Worm (Caenorhabditis elegans) whole organism, mixed stage, embryonic: ENCODE results near the gene F43D2.7.

ENCODE experiments used
- M03D4.4 ChIP-seq: sonication (generic microtip); optimal IDR thresholded peaks from 2 replicates; lab custom pipeline; 2017; ENCODE audit warnings: mild to moderate bottlenecking, missing genetic modification characterization, missing compliant biosample characterization
- bed-3 ChIP-seq: fragments of 200-800 bp; sonication (Bioruptor generic); optimal IDR thresholded peaks from 3 replicates; lab custom pipeline; 2018; ENCODE audit warnings: mild to moderate bottlenecking, missing genetic modification characterization, moderate library complexity, missing compliant biosample characterization
- blmp-1 ChIP-seq: fragments of 150-350 bp; optimal IDR thresholded peaks from 2 replicates; lab custom pipeline; 2014; ENCODE audit warnings: missing biosample characterization, missing genetic modification characterization
- ceh-43 ChIP-seq: fragments of 200-800 bp; sonication (Bioruptor generic); optimal IDR thresholded peaks from 2 replicates; lab custom pipeline; 2018; ENCODE audit warnings: mild to moderate bottlenecking, missing genetic modification characterization, moderate library complexity, missing compliant biosample characterization
- ceh-83 ChIP-seq: fragments of 200-800 bp; sonication (Bioruptor generic); optimal IDR thresholded peaks from 2 replicates; lab custom pipeline; 2018; ENCODE audit warnings: mild to moderate bottlenecking, missing genetic modification characterization, missing compliant biosample characterization
- ces-1 ChIP-seq: fragments of 150-350 bp; optimal IDR thresholded peaks from 2 replicates; lab custom pipeline; 2014; ENCODE audit warnings: missing biosample characterization, missing genetic modification reagents, missing genetic modification characterization
- cnd-1 ChIP-seq: fragments of 200-800 bp; sonication (Bioruptor generic); optimal IDR thresholded peaks from 2 replicates; lab custom pipeline; 2018; ENCODE audit warnings: mild to moderate bottlenecking, missing genetic modification characterization, missing compliant biosample characterization
- drap-1 ChIP-seq: fragments of 200-800 bp; sonication (Bioruptor generic); optimal IDR thresholded peaks from 3 replicates; lab custom pipeline; 2018; ENCODE audit warnings: mild to moderate bottlenecking, missing genetic modification characterization, missing compliant biosample characterization
- elt-1 ChIP-seq: sonication (generic microtip); optimal IDR thresholded peaks from 2 replicates; lab custom pipeline; 2017; ENCODE audit warnings: missing genetic modification characterization, mild to moderate bottlenecking, missing compliant biosample characterization, antibody characterized with exemption, moderate library complexity, borderline replicate concordance; ENCODE audit not compliant: insufficient read depth
- elt-3 ChIP-seq: fragments of 150-350 bp; optimal IDR thresholded peaks from 2 replicates; lab custom pipeline; 2014; ENCODE audit warnings: missing biosample characterization, missing genetic modification characterization
- flh-1 ChIP-seq: fragments of 200-800 bp; sonication (Bioruptor generic); optimal IDR thresholded peaks from 2 replicates; lab custom pipeline; 2018; ENCODE audit warnings: mild to moderate bottlenecking, missing genetic modification characterization, moderate library complexity, missing compliant biosample characterization
- hlh-1 ChIP-seq: fragments of 150-350 bp; optimal IDR thresholded peaks from 2 replicates; lab custom pipeline; 2014; ENCODE audit warnings: missing biosample characterization, missing genetic modification reagents, missing genetic modification characterization
- lin-13 ChIP-seq: fragments of 150-350 bp; optimal IDR thresholded peaks from 2 replicates; lab custom pipeline; 2014; ENCODE audit warnings: missing biosample characterization, missing genetic modification characterization
- lin-32 ChIP-seq: fragments of 200-800 bp; sonication (Bioruptor generic); optimal IDR thresholded peaks from 2 replicates; lab custom pipeline; 2018; ENCODE audit warnings: mild to moderate bottlenecking, missing genetic modification characterization, missing compliant biosample characterization
- lsy-2 ChIP-seq: fragments of 150-350 bp; optimal IDR thresholded peaks from 2 replicates; lab custom pipeline; 2014; ENCODE audit warnings: missing biosample characterization, missing genetic modification characterization
- mab-5 ChIP-seq: fragments of 150-350 bp; optimal IDR thresholded peaks from 2 replicates; lab custom pipeline; 2014; ENCODE audit warnings: missing biosample characterization, missing genetic modification characterization
- mep-1 ChIP-seq: fragments of 150-350 bp; optimal IDR thresholded peaks from 2 replicates; lab custom pipeline; 2017; ENCODE audit warnings: missing biosample characterization, missing genetic modification reagents, missing genetic modification characterization, inconsistent platforms
- nhr-237 ChIP-seq: fragments of 150-350 bp; optimal IDR thresholded peaks from 2 replicates; lab custom pipeline; 2014; ENCODE audit warnings: missing biosample characterization, missing genetic modification characterization
- nhr-76 ChIP-seq: sonication (generic microtip); optimal IDR thresholded peaks from 2 replicates; lab custom pipeline; 2017; ENCODE audit warnings: missing biosample characterization, missing genetic modification characterization
- sem-2 ChIP-seq: fragments of 200-800 bp; sonication (Bioruptor generic); optimal IDR thresholded peaks from 2 replicates; lab custom pipeline; 2018; ENCODE audit warnings: mild to moderate bottlenecking, missing genetic modification characterization, missing compliant biosample characterization
- snpc-4 ChIP-seq: fragments of 150-350 bp; optimal IDR thresholded peaks from 2 replicates; lab custom pipeline; 2014; ENCODE audit warnings: missing biosample characterization, missing genetic modification characterization
- sptf-1 ChIP-seq: sonication (generic microtip); optimal IDR thresholded peaks from 2 replicates; lab custom pipeline; 2017; ENCODE audit warnings: mild to moderate bottlenecking, missing genetic modification characterization, moderate library complexity, missing compliant biosample characterization
- tbx-8 ChIP-seq: fragments of 200-800 bp; sonication (Bioruptor generic); optimal IDR thresholded peaks from 2 replicates; lab custom pipeline; 2018; ENCODE audit warnings: mild to moderate bottlenecking, missing genetic modification characterization, moderate library complexity, missing compliant biosample characterization
- unc-120 ChIP-seq: sonication (generic microtip); optimal IDR thresholded peaks from 2 replicates; lab custom pipeline; 2017; ENCODE audit warnings: missing genetic modification characterization, missing compliant biosample characterization; ENCODE audit not compliant: poor library complexity, severe bottlenecking
- unc-62 ChIP-seq: fragments of 150-350 bp; optimal IDR thresholded peaks from 2 replicates; lab custom pipeline; 2014; ENCODE audit warnings: missing biosample characterization, missing genetic modification reagents, missing genetic modification characterization
- zip-8 ChIP-seq: fragments of 150-350 bp; optimal IDR thresholded peaks from 2 replicates; lab custom pipeline; 2014; ENCODE audit warnings: missing biosample characterization, missing genetic modification characterization
- ztf-11 ChIP-seq: fragments of 150-350 bp; optimal IDR thresholded peaks from 2 replicates; lab custom pipeline; 2014; ENCODE audit warnings: missing biosample characterization, missing genetic modification characterization

Gene F43D2.7

ce11 chrV:14640071-14640470, at the start of gene F43D2.7:
Gene F43D2.7 (minus strand): TSS chrV:14640171.
- TF ChIP-seq zip-8 (tag; lab: Kevin White, UChicago), result no peak
- TF ChIP-seq flh-1 (GFP tag; lab: Kevin White, UChicago), result no peak
- no peak for TF ChIP-seq mep-1
- TF ChIP-seq lin-13 (tag; lab: Kevin White, UChicago), result no peak
- TF ChIP-seq ces-1 (GFP tag; lab: Kevin White, UChicago), result no peak
- no peak for TF ChIP-seq nhr-237 (tag; lab: Kevin White, UChicago)
- no peak for TF ChIP-seq unc-120 (tag; lab: Kevin White, UChicago)
- TF ChIP-seq elt-3 (tag; lab: Kevin White, UChicago), result no peak
- no peak for TF ChIP-seq nhr-76 (tag; lab: Kevin White, UChicago)
- TF ChIP-seq lin-32 (GFP tag; lab: Kevin White, UChicago), result no peak
- TF ChIP-seq, all 35 proteins: peak for 0

DNA sequence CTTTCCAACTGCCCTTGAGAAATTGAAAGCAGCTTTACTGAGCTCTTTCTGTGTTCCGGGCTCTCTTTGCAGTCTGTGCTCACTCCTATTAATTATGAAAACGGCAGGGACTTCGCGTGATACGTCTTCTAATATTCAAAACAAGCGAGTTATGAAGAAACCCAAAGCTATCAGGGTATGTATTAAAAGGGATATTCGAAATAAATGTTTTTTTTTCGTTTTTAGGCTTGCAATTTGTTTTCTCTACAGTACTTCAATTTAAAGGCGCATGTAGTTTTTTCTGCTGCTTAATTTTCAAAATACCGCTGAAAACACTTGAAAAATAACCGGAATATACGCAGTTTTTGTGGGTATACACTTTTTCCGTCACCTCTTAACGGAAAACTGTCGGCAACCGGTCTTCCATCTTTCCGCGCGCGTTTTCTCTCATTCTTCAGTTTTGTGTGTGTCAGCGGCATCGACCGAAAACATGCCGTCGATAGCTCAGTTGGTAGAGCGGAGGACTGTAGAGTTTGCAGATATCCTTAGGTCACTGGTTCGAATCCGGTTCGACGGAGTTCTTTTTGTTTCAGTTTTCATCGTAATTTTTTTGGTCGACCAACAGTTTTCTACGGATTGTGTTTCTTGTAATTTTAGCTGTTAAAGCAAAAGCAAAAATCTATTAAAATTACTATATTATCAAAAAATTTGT, 49.2 kb upstream of the F43D2.7 start, which contains the start of gene gasr-8:
Gene gasr-8 (plus strand): TSS at position 51 of the 691 bp plus-strand sequence.
- TF ChIP-seq tbx-8 (GFP tag; lab: Kevin White, UChicago) (peak; percentile 54), M03D4.4 (tag; lab: Kevin White, UChicago) (peak; percentile 54), elt-1 (tag; lab: Kevin White, UChicago) (peak; percentile 8), cnd-1 (tag; lab: Kevin White, UChicago) (peak; percentile 75), drap-1 (GFP tag; lab: Kevin White, UChicago) (peak; percentile 88), ceh-43 (GFP tag; lab: Kevin White, UChicago) (no peak), bed-3 (GFP tag; lab: Kevin White, UChicago) (peak; percentile 44), sem-2 (GFP tag; lab: Kevin White, UChicago) (peak; percentile 51), unc-62 (no peak), ceh-83 (GFP tag; lab: Kevin White, UChicago) (peak; percentile 85), mep-1 (peak; percentile 6), sptf-1 (tag; lab: Kevin White, UChicago) (peak; percentile 6), lsy-2 (tag; lab: Kevin White, UChicago) (peak; percentile 7), nhr-76 (tag; lab: Kevin White, UChicago) (no peak)

- TF ChIP-seq ztf-11 (no peak), hlh-1 (tag; lab: Kevin White, UChicago) (no peak), lsy-2 (tag; lab: Kevin White, UChicago) (no peak), snpc-4 (tag; lab: Kevin White, UChicago) (no peak), ceh-43 (GFP tag; lab: Kevin White, UChicago) (no peak), lin-32 (GFP tag; lab: Kevin White, UChicago) (no peak), mab-5 (no peak), zip-8 (tag; lab: Kevin White, UChicago) (no peak), blmp-1 (tag; lab: Kevin White, UChicago) (no peak), elt-1 (tag; lab: Kevin White, UChicago) (no peak), M03D4.4 (tag; lab: Kevin White, UChicago) (no peak), ceh-83 (GFP tag; lab: Kevin White, UChicago) (no peak), sptf-1 (tag; lab: Kevin White, UChicago) (no peak)
Measured at ce11 chrV:14688097-14688912, 48.3 kb upstream of the F43D2.7 start, which contains the start of gene C47E8.11. Gene C47E8.11 (plus strand): TSS chrV:14688616.

ce11 chrV:14687106-14687964, 47.4 kb upstream of the F43D2.7 start:
- TF ChIP-seq cnd-1 (tag; lab: Kevin White, UChicago), result peak; percentile 20
- no peak for TF ChIP-seq unc-120 (tag; lab: Kevin White, UChicago)
